Fruit fly (Drosophila melanogaster) whole organism, adult: ENCODE results near the gene sdt.
A peak's percentile ranks its signal among the peaks of the same experiment; 100 is the strongest.

Experiments
- ovo ChIP-seq: fragments of 200-800 bp; sonication (Bioruptor generic); optimal IDR thresholded peaks from 2 replicates; lab custom pipeline; 2016; ENCODE audit warnings: missing biosample characterization, missing genetic modification characterization
- toe ChIP-seq: fragments of 200-800 bp; sonication (Bioruptor generic); optimal IDR thresholded peaks from 2 replicates; lab custom pipeline; 2016; ENCODE audit warnings: missing biosample characterization, missing genetic modification characterization

dm6 chrX:8273799-8274484, 95.6 kb downstream of the sdt start, which contains the start of gene CG15343:
- TF ChIP-seq toe (peak; percentile 16), ovo (GFP tag; lab: Kevin White, UChicago) (no peak)
